Worm (Caenorhabditis elegans) whole organism, early embryonic: Measurements from ENCODE around the gene F59A7.7.

Experiments
- aly-1 ChIP-seq: sonication (generic microtip); optimal IDR thresholded peaks from 2 replicates; lab custom pipeline; 2016; ENCODE audit warnings: missing genetic modification characterization, missing compliant biosample characterization
- ama-1 ChIP-seq: fragments of 150-350 bp; optimal IDR thresholded peaks from 2 replicates; lab custom pipeline; 2014
- ceh-36 ChIP-seq: sonication (generic microtip); optimal IDR thresholded peaks from 2 replicates; lab custom pipeline; 2016; ENCODE audit warnings: missing genetic modification characterization, inconsistent platforms, missing compliant biosample characterization
- flt-1 ChIP-seq: fragments of 200-800 bp; sonication (Bioruptor generic); IDR thresholded peaks from 2 replicates; pipeline ENCODE4 v1.3.6; 2022; ENCODE audit warnings: missing genetic modification characterization, missing compliant biosample characterization
- hmbx-1 ChIP-seq: sonication (generic microtip); optimal IDR thresholded peaks from 2 replicates; lab custom pipeline; 2016; ENCODE audit warnings: mild to moderate bottlenecking, missing genetic modification characterization, missing compliant biosample characterization
- hmg-4 ChIP-seq: fragments of 200-800 bp; sonication (Bioruptor generic); optimal IDR thresholded peaks from 2 replicates; lab custom pipeline; 2018; ENCODE audit warnings: mild to moderate bottlenecking, missing genetic modification characterization, missing compliant biosample characterization
- hnd-1 ChIP-seq: sonication (generic microtip); optimal IDR thresholded peaks from 2 replicates; lab custom pipeline; 2016; ENCODE audit warnings: missing genetic modification characterization, missing compliant biosample characterization
- pes-1 ChIP-seq: fragments of 200-800 bp; sonication (Bioruptor generic); IDR thresholded peaks from 2 replicates; pipeline ENCODE4 v1.3.6; 2022; ENCODE audit warnings: missing genetic modification reagents, missing genetic modification characterization, missing compliant biosample characterization
- scrt-1 ChIP-seq: fragments of 200-800 bp; sonication (Bioruptor generic); IDR thresholded peaks from 2 replicates; pipeline ENCODE4 v1.3.6; 2022; ENCODE audit warnings: missing genetic modification characterization, missing compliant biosample characterization
- sea-1 ChIP-seq: fragments of 200-800 bp; sonication (Bioruptor generic); conservative IDR thresholded peaks from 2 replicates; pipeline ENCODE4 v1.3.6; 2022; ENCODE audit warnings: missing genetic modification characterization, missing compliant biosample characterization
- tbx-11 ChIP-seq: fragments of 200-800 bp; sonication (Bioruptor generic); IDR thresholded peaks from 2 replicates; pipeline ENCODE4 v1.3.6; 2022; ENCODE audit warnings: missing genetic modification characterization, missing compliant biosample characterization
- tbx-37 ChIP-seq: fragments of 200-800 bp; sonication (Bioruptor generic); conservative IDR thresholded peaks from 2 replicates; pipeline ENCODE4 v1.3.6; 2022; ENCODE audit warnings: missing genetic modification reagents, missing genetic modification characterization, missing compliant biosample characterization
- tra-4 ChIP-seq: sonication (generic microtip); optimal IDR thresholded peaks from 2 replicates; lab custom pipeline; 2017; ENCODE audit warnings: missing genetic modification characterization, missing compliant biosample characterization

DNA sequence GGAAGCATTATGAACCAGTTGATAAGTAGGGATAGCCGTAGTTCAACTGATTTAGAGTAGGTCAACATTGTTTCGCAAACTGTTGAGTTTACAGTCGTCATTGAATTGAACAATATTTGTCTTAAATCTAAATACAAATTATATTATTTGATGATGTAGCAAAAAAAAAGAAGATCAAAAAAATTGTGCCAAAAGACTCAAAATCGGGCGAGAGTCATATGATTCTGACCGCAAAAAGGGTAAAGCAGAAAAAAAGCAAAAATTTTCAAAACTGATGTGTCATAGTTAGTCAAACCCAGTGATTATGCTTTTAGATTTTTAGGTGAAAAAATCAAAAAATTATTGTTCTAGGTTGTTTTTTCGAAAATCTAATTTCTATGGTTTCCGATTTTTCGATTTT is 15.9 kb downstream of the F59A7.7 start, which contains the start of gene srab-13:
- TF ChIP-seq ama-1, result no peak
- no peak for TF ChIP-seq tbx-37 (GFP tag; lab: Robert Waterston, UW)
- TF ChIP-seq tra-4 (tag; lab: Kevin White, UChicago), result no peak
- TF ChIP-seq flt-1 (GFP tag; lab: Robert Waterston, UW), result no peak
- TF ChIP-seq ceh-36 (tag; lab: Kevin White, UChicago), result no peak
- TF ChIP-seq hnd-1 (tag; lab: Kevin White, UChicago), result no peak
- no peak for TF ChIP-seq sea-1 (GFP tag; lab: Robert Waterston, UW)
- TF ChIP-seq pes-1, result no peak
- no peak for TF ChIP-seq aly-1 (tag; lab: Kevin White, UChicago)
- no peak for TF ChIP-seq tbx-11 (GFP tag; lab: Robert Waterston, UW)
- no peak for TF ChIP-seq scrt-1 (GFP tag; lab: Robert Waterston, UW)
- no peak for TF ChIP-seq hmg-4 (GFP tag; lab: Kevin White, UChicago)
- TF ChIP-seq hmbx-1 (tag; lab: Kevin White, UChicago), result no peak
